Worm (Caenorhabditis elegans) whole organism, dauer: Measurements from ENCODE around the gene grsp-4.

Source experiments
- unc-62 ChIP-seq: sonication (generic microtip); optimal IDR thresholded peaks from 2 replicates; lab custom pipeline; 2017; ENCODE audit warnings: missing biosample characterization, missing genetic modification reagents, missing genetic modification characterization

grsp-4 gene

DNA sequence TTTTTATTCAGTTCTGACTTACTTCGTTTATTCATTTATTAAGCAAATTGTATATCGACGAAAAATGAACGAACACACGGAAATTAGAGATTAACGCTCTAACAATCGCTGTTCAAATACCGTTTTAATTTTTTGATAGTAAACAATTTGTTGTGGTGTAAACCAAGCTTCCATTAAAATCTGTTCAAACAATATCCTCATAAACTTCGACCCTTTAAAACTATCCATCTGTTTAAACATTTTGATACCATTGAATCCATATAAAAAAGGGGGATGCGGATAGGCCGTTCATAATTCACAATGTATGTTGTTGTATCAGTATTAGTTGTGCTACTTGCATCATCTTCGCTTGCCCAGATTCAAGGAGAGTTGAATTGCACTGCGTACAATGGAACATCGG is 1.8 kb downstream of the grsp-4 start, which contains the start of gene F07C4.6:
F07C4.6 (plus strand) TSS at position 301 of the 400 bp plus-strand sequence.
- no peak for TF ChIP-seq unc-62

DNA sequence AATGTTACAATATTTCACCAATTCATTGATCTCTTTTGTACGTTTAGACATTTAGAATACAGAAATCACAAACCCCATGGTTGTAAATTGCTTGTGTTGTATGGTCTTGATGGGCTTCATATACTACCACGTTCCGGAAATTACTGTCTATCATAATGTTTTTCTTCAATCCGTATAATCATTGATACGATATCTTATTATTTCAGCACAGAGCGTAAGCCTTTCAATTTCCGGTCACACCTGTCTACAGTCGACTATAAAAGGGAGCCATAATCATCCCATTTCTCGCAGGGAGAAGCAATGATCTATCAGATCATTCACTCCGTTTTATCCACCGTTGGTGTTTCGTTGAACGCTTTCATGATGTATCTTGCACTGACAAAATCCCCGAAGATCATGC is 4.8 kb downstream of the grsp-4 start, which contains the start of gene srd-30:
srd-30 (plus strand) TSS at position 301 of the 400 bp plus-strand sequence.
- no peak for TF ChIP-seq unc-62

DNA sequence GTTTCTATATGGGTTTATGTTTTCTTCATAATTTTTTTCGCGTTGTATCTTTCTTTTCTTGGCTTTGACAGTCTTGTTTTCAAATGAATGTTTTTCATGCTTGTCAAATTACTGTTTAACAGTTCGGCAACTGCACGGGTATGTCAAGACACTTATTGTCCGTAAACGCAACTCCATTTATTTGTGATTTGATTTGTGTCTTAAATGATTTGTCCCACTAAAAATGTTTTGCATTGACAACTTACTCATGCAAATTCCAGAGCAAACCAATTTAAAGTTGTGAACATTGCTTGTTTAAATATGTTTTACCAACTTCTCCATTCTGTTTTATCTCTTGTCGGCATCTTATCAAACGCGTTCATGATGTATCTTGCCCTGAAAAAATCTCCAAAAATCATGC is 7.0 kb downstream of the grsp-4 start, which contains the start of gene srd-25:
srd-25 (plus strand) TSS at position 301 of the 400 bp plus-strand sequence.
- TF ChIP-seq unc-62 = no peak

DNA sequence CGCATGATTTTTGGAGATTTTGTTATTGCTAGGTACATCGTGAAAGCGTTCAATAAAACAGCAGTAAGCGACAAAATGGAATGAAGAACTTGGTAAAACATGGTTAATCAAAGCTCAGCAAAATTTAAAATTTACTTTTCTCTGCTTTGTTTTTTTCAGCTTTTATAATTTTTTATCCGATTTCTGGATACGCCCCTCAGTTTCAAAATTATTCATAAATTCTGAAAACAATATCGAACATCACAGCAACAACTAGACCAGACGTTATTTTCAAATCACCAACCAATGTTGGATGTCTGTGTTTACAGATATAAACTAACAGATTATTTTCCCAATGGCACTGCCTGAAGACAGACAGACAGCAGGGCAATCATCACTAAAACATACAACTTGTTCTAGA is 9.9 kb downstream of the grsp-4 start, which contains the start of gene srd-31:
srd-31 (minus strand) TSS at position 101 of the 400 bp plus-strand sequence.
- TF ChIP-seq unc-62 = no peak

DNA sequence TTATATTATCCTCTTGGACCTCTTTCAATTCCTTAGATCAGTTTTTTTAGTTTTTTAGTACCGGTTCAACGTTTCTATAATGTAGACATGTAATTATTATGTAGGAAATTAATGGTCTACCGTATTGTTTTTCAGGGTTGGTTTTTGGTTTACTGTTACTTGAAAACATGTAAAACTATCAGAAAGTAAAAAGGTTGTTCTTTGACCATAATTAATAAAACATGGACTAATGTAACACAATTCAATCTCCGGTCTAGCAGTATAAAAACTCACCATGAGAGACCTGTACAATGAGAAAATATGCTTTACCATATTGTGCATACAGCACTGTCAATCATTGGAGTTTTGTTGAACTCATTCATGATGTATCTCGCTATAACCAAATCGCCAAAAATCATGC is 10.7 kb downstream of the grsp-4 start, which contains the start of gene srd-29:
srd-29 (plus strand) TSS at position 301 of the 400 bp plus-strand sequence.
- TF ChIP-seq unc-62 = no peak

DNA sequence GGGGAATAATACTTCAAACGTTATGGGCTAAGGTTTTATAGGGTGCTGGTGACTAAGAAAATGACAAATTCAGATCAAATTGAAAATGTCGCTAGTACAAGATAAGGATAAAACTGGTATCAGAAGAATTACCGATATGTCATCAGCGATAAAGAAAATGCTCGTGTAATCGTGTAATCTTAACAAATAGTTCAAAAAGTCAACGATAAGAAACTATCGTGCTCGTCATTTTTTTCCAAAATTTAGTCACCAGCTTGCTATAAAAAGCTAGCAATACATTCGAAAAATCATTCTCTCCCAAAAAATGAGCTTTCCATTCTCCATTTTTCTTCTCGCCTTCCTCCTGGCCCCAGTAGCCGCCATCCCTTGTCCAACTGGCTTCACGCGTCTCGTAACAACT is 13.0 kb downstream of the grsp-4 start, which contains the start of gene clec-45:
clec-45 (plus strand) TSS at position 301 of the 400 bp plus-strand sequence.
- no peak for TF ChIP-seq unc-62

- TF ChIP-seq unc-62 = no peak
Observed at ce11 chrV:7639356-7639755, 14.6 kb downstream of the grsp-4 start.

DNA sequence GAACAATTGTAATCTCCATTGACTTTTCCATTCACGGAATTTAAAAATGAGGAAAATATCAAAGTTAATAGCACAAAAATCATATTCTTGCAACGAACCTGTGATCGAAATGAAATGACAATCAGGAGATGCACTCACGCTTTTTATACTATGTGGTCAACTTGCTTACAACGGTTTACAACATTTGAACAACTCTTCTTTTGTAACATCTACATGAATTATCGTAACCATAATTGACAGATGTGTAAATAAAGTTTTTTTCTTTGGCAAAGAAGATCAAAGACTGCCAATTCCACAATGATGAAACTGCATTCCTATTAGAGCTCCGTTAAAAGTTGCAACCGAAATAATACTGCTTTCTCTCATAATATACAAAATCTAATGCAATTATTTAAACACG is 15.0 kb downstream of the grsp-4 start, which contains the start of gene F07C4.10:
F07C4.10 (minus strand) TSS at position 101 of the 400 bp plus-strand sequence.
- no peak for TF ChIP-seq unc-62

DNA sequence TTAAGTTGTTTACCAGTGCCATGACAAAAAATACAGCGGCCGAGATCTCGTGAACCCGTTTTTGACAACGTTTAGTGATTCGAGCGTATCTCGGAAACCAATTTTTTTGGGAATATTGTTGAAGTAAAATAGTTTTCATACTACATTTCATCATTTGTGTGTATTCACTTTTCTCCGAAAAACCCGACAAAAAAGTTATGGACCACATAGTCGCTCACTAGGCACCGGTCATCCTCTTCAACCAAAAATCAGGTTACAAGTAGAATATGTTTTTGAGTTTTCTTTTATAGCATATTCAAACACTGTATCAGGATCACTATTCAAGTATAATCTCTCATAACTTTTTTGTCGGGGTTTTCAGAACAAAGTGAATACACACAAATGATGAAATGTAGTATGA is 17.0 kb downstream of the grsp-4 start:
- no peak for TF ChIP-seq unc-62

DNA sequence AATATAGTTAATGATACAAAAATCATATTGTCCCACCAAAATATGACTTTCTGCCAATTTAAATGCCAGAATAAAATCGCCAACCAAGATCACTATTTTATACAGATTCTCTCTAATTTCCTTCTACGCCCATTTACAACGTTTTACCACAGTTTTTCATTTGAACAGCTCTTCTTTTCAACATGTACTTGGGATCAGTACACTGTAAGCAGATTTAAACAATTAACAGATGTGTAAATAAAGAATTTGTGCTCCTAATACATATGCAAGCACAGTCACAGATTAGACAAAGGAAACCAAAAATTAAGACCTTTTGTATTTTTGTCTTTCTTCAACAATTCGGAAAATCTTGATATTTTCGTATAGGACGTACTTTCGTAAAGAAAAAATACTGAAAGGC is 18.7 kb downstream of the grsp-4 start, which contains the start of gene F07C4.11:
F07C4.11 (minus strand) TSS at position 101 of the 400 bp plus-strand sequence.
- no peak for TF ChIP-seq unc-62

- TF ChIP-seq unc-62 = no peak
Observed at ce11 chrV:7645454-7645853, 20.7 kb downstream of the grsp-4 start, which contains the start of gene str-47. TSS of gene str-47 (plus strand) at chrV:7645754.

ce11 chrV:7647147-7647546 is 22.4 kb downstream of the grsp-4 start:
- TF ChIP-seq unc-62 = no peak

- TF ChIP-seq unc-62 = no peak
Observed at ce11 chrV:7649963-7650362, 25.2 kb downstream of the grsp-4 start.

ce11 chrV:7651757-7652156 is 27.0 kb downstream of the grsp-4 start, which contains the start of gene srh-234:
TSS of gene srh-234 (minus strand) at chrV:7651857.
- TF ChIP-seq unc-62 = no peak

DNA sequence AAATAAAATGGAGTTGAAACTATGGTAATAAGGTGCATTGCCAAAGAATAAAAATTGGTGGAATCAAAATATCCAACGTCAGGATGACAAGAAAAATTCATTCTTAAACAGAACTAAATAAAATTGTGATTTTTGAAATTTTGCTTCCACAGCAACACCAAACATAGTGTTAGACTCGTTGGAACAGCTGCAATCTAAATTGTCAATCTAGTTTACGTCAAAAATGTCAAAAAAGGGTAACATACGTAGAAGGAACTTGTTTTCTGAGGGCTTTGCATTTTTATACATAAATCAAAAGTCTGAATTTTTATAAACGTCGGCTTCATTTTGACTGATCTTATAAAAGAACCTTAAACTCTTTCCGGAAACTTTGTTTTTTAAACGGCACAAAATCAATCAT is 28.8 kb downstream of the grsp-4 start, which contains the start of gene srh-200:
srh-200 (minus strand) TSS at position 101 of the 400 bp plus-strand sequence.
- no peak for TF ChIP-seq unc-62

DNA sequence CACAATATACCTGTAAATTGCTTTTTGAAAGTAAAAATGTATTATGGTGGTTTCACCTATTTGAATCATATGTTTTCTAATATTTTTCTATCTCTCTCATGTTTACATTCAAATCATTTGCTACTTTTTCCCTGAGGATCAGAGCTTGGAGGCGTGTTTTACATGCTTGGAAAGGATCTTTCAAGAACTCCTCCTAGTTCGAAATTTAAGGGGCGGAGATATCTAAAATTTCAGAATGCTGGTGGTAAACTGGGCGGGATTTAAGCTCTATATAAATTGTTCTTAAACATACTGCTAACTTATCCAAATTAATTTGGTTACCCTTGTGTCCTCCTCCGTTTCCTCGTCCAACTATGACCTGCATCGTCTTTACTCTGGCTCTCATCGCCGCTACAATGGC is 43.2 kb downstream of the grsp-4 start, which contains the start of gene C12D5.5:
C12D5.5 (plus strand) TSS at position 301 of the 400 bp plus-strand sequence.
- no peak for TF ChIP-seq unc-62

DNA sequence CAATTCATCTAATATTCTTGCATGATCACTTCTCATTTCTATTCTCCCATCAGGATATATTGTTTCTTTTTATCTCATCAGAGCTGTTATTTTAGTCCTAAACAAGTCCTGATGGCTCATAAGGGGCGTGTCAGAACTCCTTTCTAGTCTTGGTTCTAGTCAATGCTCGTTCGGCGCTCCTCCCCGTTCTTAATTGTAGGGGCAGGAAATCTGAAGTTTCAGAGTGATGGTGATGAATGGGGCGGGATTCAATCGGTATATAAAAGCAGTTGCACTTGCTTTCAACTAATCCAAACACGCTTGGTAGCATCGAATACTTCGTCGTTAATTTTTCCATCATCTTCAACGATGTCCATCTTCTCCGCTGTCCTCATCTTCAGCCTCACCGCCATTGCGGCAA is 47.5 kb downstream of the grsp-4 start, which contains the start of gene C12D5.4:
C12D5.4 (plus strand) TSS at position 301 of the 400 bp plus-strand sequence.
- TF ChIP-seq unc-62 = no peak

DNA sequence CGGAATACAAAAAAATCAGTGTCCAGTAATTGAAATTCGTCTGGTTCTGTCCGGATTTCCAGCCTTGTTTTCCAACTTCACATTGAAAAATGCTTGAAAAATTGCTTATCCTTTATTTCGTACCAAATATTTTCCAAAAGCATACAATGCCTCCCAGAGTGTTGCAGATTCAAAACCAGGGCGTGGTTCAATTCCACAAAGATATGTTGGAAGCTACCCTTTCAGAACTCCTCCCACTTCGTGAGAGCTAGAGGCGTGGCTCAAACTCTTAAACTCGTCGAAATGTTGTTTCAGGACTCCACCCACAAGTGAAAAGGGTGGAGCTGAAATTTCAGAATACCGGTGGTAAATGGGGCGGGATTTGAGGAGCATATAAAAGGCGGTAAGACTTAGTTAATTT is 51.2 kb downstream of the grsp-4 start, which contains the start of gene C12D5.3:
C12D5.3 (plus strand) TSS at position 301 of the 400 bp plus-strand sequence.
- no peak for TF ChIP-seq unc-62
